Fruit fly (Drosophila melanogaster) whole organism, embryonic: ENCODE results near the gene CG13471.
A peak's percentile ranks its signal among the peaks of the same experiment; 100 is the strongest.

ENCODE experiments used
- Blimp-1 ChIP-seq: fragments of 200-800 bp; sonication (Bioruptor generic); optimal IDR thresholded peaks from 3 replicates; lab custom pipeline; 2018; ENCODE audit warnings: missing biosample characterization, missing genetic modification characterization, mild to moderate bottlenecking, moderate library complexity, missing genetic modification reagents
- CG11085 ChIP-seq: fragments of 200-800 bp; sonication (Bioruptor generic); IDR thresholded peaks from 2 replicates; pipeline ENCODE4 v1.3.6; 2022; ENCODE audit warnings: missing biosample characterization, missing genetic modification characterization
- CG1233 ChIP-seq: fragments of 200-800 bp; sonication (Bioruptor generic); optimal IDR thresholded peaks from 4 replicates; lab custom pipeline; 2018; ENCODE audit warnings: missing biosample characterization, mild to moderate bottlenecking, missing genetic modification characterization
- CG12769 ChIP-seq: fragments of 200-800 bp; sonication (Bioruptor generic); optimal IDR thresholded peaks from 2 replicates; lab custom pipeline; 2019; ENCODE audit warnings: missing biosample characterization, mild to moderate bottlenecking, missing genetic modification characterization, moderate library complexity
- CG13296 ChIP-seq: fragments of 200-800 bp; sonication (Bioruptor generic); optimal IDR thresholded peaks from 3 replicates; lab custom pipeline; 2018; ENCODE audit warnings: missing biosample characterization, mild to moderate bottlenecking, missing genetic modification characterization
- CG1603 ChIP-seq: fragments of 200-800 bp; sonication (Bioruptor generic); optimal IDR thresholded peaks from 2 replicates; lab custom pipeline; 2019; ENCODE audit warnings: missing biosample characterization, mild to moderate bottlenecking, missing genetic modification characterization, moderate library complexity
- CG16815 ChIP-seq: fragments of 200-800 bp; sonication (Bioruptor generic); optimal IDR thresholded peaks from 3 replicates; lab custom pipeline; 2017; ENCODE audit warnings: missing biosample characterization, mild to moderate bottlenecking, missing genetic modification characterization
- CG17612 ChIP-seq: fragments of 200-800 bp; sonication (Bioruptor generic); IDR thresholded peaks from 2 replicates; pipeline ENCODE4 v1.3.6; 2022; ENCODE audit warnings: missing biosample characterization, missing genetic modification characterization
- CG17802 ChIP-seq: fragments of 200-800 bp; sonication (Bioruptor generic); optimal IDR thresholded peaks from 2 replicates; lab custom pipeline; 2018; ENCODE audit warnings: missing biosample characterization, mild to moderate bottlenecking, missing genetic modification characterization, moderate library complexity
- CG1832 ChIP-seq: fragments of 200-800 bp; sonication (Bioruptor generic); optimal IDR thresholded peaks from 2 replicates; lab custom pipeline; 2017; ENCODE audit warnings: missing biosample characterization, mild to moderate bottlenecking, missing genetic modification characterization, inconsistent platforms
- CG2712 ChIP-seq: fragments of 200-800 bp; optimal IDR thresholded peaks from 3 replicates; lab custom pipeline; 2019; ENCODE audit warnings: missing biosample characterization, mild to moderate bottlenecking, missing genetic modification characterization, moderate library complexity
- CG2875 ChIP-seq: fragments of 200-800 bp; sonication (Bioruptor generic); optimal IDR thresholded peaks from 2 replicates; lab custom pipeline; 2017; ENCODE audit warnings: missing biosample characterization, mild to moderate bottlenecking, missing genetic modification characterization, missing genetic modification reagents
- CG2889 ChIP-seq: fragments of 200-800 bp; sonication (Bioruptor generic); IDR thresholded peaks from 3 replicates; pipeline ENCODE4 v1.3.6; 2022; ENCODE audit warnings: missing biosample characterization, missing genetic modification characterization
- CG31365 ChIP-seq: fragments of 200-800 bp; sonication (Bioruptor generic); optimal IDR thresholded peaks from 2 replicates; lab custom pipeline; 2018; ENCODE audit warnings: missing biosample characterization, mild to moderate bottlenecking, missing genetic modification characterization
- CG31388 ChIP-seq: fragments of 200-800 bp; sonication (Bioruptor generic); optimal IDR thresholded peaks from 2 replicates; lab custom pipeline; 2016; ENCODE audit warnings: missing biosample characterization, missing genetic modification characterization
- CG33557 ChIP-seq: fragments of 200-800 bp; sonication (Bioruptor generic); optimal IDR thresholded peaks from 2 replicates; lab custom pipeline; 2019; ENCODE audit warnings: missing biosample characterization, mild to moderate bottlenecking, missing genetic modification characterization, moderate library complexity
- CG3407 ChIP-seq: fragments of 200-800 bp; sonication (Bioruptor generic); optimal IDR thresholded peaks from 2 replicates; lab custom pipeline; 2018; ENCODE audit warnings: missing biosample characterization, mild to moderate bottlenecking, missing genetic modification characterization
- CG34376 ChIP-seq: fragments of 200-800 bp; sonication (Bioruptor generic); optimal IDR thresholded peaks from 2 replicates; lab custom pipeline; 2018; ENCODE audit warnings: missing biosample characterization, mild to moderate bottlenecking, missing genetic modification characterization
- CG3726 ChIP-seq: fragments of 200-800 bp; sonication (Bioruptor generic); IDR thresholded peaks from 3 replicates; pipeline ENCODE4, ENCODE4 v1.3.6; 2022; ENCODE audit warnings: missing biosample characterization, missing genetic modification characterization
- CG4730 ChIP-seq: fragments of 200-800 bp; sonication (Bioruptor generic); IDR thresholded peaks from 2 replicates; pipeline ENCODE4 v1.3.6; 2022; ENCODE audit warnings: missing biosample characterization, missing genetic modification characterization
- CG6813 ChIP-seq: fragments of 200-800 bp; sonication (Bioruptor generic); optimal IDR thresholded peaks from 2 replicates; lab custom pipeline; 2017; ENCODE audit warnings: missing biosample characterization, missing genetic modification characterization, mild to moderate bottlenecking, moderate library complexity, missing genetic modification reagents
- CG7357 ChIP-seq: fragments of 200-800 bp; sonication (Bioruptor generic); IDR thresholded peaks from 3 replicates; pipeline ENCODE4 v1.3.6; 2022; ENCODE audit warnings: missing biosample characterization, missing genetic modification characterization
- CG7745 ChIP-seq: fragments of 200-800 bp; sonication (Bioruptor generic); optimal IDR thresholded peaks from 2 replicates; lab custom pipeline; 2018; ENCODE audit warnings: missing biosample characterization, mild to moderate bottlenecking, missing genetic modification characterization, moderate library complexity
- CG8924 ChIP-seq: fragments of 200-800 bp; optimal IDR thresholded peaks from 3 replicates; lab custom pipeline; 2019; ENCODE audit warnings: missing biosample characterization, mild to moderate bottlenecking, missing genetic modification characterization, moderate library complexity
- CHES-1-like ChIP-seq: fragments of 200-800 bp; sonication (Bioruptor generic); optimal IDR thresholded peaks from 2 replicates; lab custom pipeline; 2016; ENCODE audit warnings: missing biosample characterization, missing genetic modification characterization
- Dip3 ChIP-seq: fragments of 200-800 bp; sonication (Bioruptor generic); optimal IDR thresholded peaks from 3 replicates; lab custom pipeline; 2016; ENCODE audit warnings: missing biosample characterization, missing genetic modification characterization
- ERR ChIP-seq: fragments of 200-800 bp; sonication (Bioruptor generic); optimal IDR thresholded peaks from 2 replicates; lab custom pipeline; 2016; ENCODE audit warnings: missing biosample characterization, missing genetic modification characterization
- Fer1 ChIP-seq: fragments of 200-800 bp; sonication (Bioruptor generic); optimal IDR thresholded peaks from 2 replicates; lab custom pipeline; 2017; ENCODE audit warnings: missing biosample characterization, mild to moderate bottlenecking, missing genetic modification characterization
- Fer3 ChIP-seq: fragments of 200-800 bp; sonication (Bioruptor generic); optimal IDR thresholded peaks from 2 replicates; lab custom pipeline; 2018; ENCODE audit warnings: missing biosample characterization, mild to moderate bottlenecking, missing genetic modification characterization, moderate library complexity
- Hey ChIP-seq: fragments of 200-800 bp; sonication (Bioruptor generic); optimal IDR thresholded peaks from 3 replicates; lab custom pipeline; 2018; ENCODE audit warnings: missing biosample characterization, mild to moderate bottlenecking, missing genetic modification characterization
- Hmr ChIP-seq: fragments of 200-800 bp; sonication (Bioruptor generic); optimal IDR thresholded peaks from 3 replicates; lab custom pipeline; 2017; ENCODE audit warnings: mild to moderate bottlenecking, missing biosample characterization, missing genetic modification reagents, missing genetic modification characterization
- Kr ChIP-seq: fragments of 200-800 bp; sonication (Bioruptor generic); optimal IDR thresholded peaks from 2 replicates; lab custom pipeline; 2017; ENCODE audit warnings: missing biosample characterization, mild to moderate bottlenecking, missing genetic modification characterization
- Poxn ChIP-seq: fragments of 200-800 bp; sonication (Bioruptor generic); IDR thresholded peaks from 2 replicates; pipeline ENCODE4 v1.3.6; 2022; ENCODE audit warnings: missing biosample characterization, missing genetic modification characterization
- Stat92E ChIP-seq, 3 experiments: fragments of >200 bp in 2 of 3; fragments of 200-800 bp in 1 of 3; sonication (Bioruptor generic) in 1 of 3; optimal IDR thresholded peaks; 2 replicates each; lab custom pipeline; 2017 to 2019; ENCODE audit warnings: missing biosample characterization in 3 of 3, missing genetic modification characterization in 3 of 3, mild to moderate bottlenecking in 1 of 3, moderate library complexity in 1 of 3
- ac ChIP-seq: fragments of 200-800 bp; sonication (Bioruptor generic); optimal IDR thresholded peaks from 3 replicates; lab custom pipeline; 2017; ENCODE audit warnings: missing biosample characterization, mild to moderate bottlenecking, missing genetic modification characterization
- aop ChIP-seq: fragments of 200-800 bp; sonication (Bioruptor generic); IDR thresholded peaks from 2 replicates; pipeline ENCODE4 v1.3.6; 2022; ENCODE audit warnings: missing biosample characterization, missing genetic modification characterization
- cg ChIP-seq: fragments of 200-800 bp; sonication (Bioruptor generic); optimal IDR thresholded peaks from 3 replicates; lab custom pipeline; 2019; ENCODE audit warnings: missing biosample characterization, mild to moderate bottlenecking, missing genetic modification characterization, moderate library complexity
- chn ChIP-seq: fragments of 200-800 bp; sonication (Bioruptor generic); optimal IDR thresholded peaks from 2 replicates; lab custom pipeline; 2016; ENCODE audit warnings: missing biosample characterization, missing genetic modification characterization
- dan ChIP-seq: fragments of 200-800 bp; sonication (Bioruptor generic); IDR thresholded peaks from 2 replicates; pipeline ENCODE4 v1.3.6; 2022; ENCODE audit warnings: missing biosample characterization, missing genetic modification characterization
- danr ChIP-seq: fragments of 200-800 bp; sonication (Bioruptor generic); IDR thresholded peaks from 2 replicates; pipeline ENCODE4 v1.3.6; 2022; ENCODE audit warnings: missing biosample characterization, missing genetic modification characterization
- dysf ChIP-seq: fragments of 200-800 bp; sonication (Bioruptor generic); IDR thresholded peaks from 3 replicates; pipeline ENCODE4 v1.3.6; 2022; ENCODE audit warnings: missing biosample characterization, missing genetic modification characterization
- ems ChIP-seq: fragments of 200-800 bp; sonication (Bioruptor generic); optimal IDR thresholded peaks from 3 replicates; lab custom pipeline; 2016; ENCODE audit warnings: missing biosample characterization, missing genetic modification characterization
- nerfin-1 ChIP-seq: fragments of 200-800 bp; sonication (Bioruptor generic); optimal IDR thresholded peaks from 3 replicates; lab custom pipeline; 2019; ENCODE audit warnings: missing biosample characterization, mild to moderate bottlenecking, missing genetic modification characterization, moderate library complexity
- onecut ChIP-seq: fragments of 200-800 bp; sonication (Bioruptor generic); IDR thresholded peaks from 2 replicates; pipeline ENCODE4 v1.3.6; 2022; ENCODE audit warnings: missing biosample characterization, missing genetic modification characterization
- org-1 ChIP-seq: fragments of 200-800 bp; sonication (Bioruptor generic); optimal IDR thresholded peaks from 2 replicates; lab custom pipeline; 2017; ENCODE audit warnings: missing biosample characterization, missing genetic modification characterization
- otp ChIP-seq: fragments of 200-800 bp; sonication (Bioruptor generic); IDR thresholded peaks from 3 replicates; pipeline ENCODE4, ENCODE4 v1.3.6; 2022; ENCODE audit warnings: missing biosample characterization, missing genetic modification characterization
- repo ChIP-seq: fragments of 200-800 bp; sonication (Bioruptor generic); optimal IDR thresholded peaks from 2 replicates; lab custom pipeline; 2016; ENCODE audit warnings: missing biosample characterization, missing genetic modification characterization
- sima ChIP-seq: fragments of 200-800 bp; sonication (Bioruptor generic); optimal IDR thresholded peaks from 2 replicates; lab custom pipeline; 2016; ENCODE audit warnings: missing biosample characterization, missing genetic modification characterization
- sug ChIP-seq: fragments of 200-800 bp; optimal IDR thresholded peaks from 2 replicates; lab custom pipeline; 2019; ENCODE audit warnings: missing biosample characterization, mild to moderate bottlenecking, missing genetic modification characterization, moderate library complexity

Gene CG13471

dm6 chr3L:14781082-14781862 is 48.0 kb upstream of the CG13471 start (continued):
- TF ChIP-seq otp (GFP tag; lab: Robert Waterston, UW) = no peak; the same call in 2 of the 3 replicates
- no peak for TF ChIP-seq dan
- peak; percentile 77 for TF ChIP-seq CG33557 (GFP tag; lab: Kevin White, UChicago)
- no peak; the same call in 2 of the 3 replicates for TF ChIP-seq CG2889
- TF ChIP-seq CG1832 (GFP tag; lab: Kevin White, UChicago) = no peak
- TF ChIP-seq Hey (tag; lab: Kevin White, UChicago) = peak; percentile 44
- no peak for TF ChIP-seq sima
- TF ChIP-seq sug (tag; lab: Kevin White, UChicago) = peak; percentile 80
- peak; percentile 14 for TF ChIP-seq CG31388
- peak; percentile 81 for TF ChIP-seq CG13296
- TF ChIP-seq org-1 (GFP tag; lab: Kevin White, UChicago) = peak; percentile 39
- TF ChIP-seq CG17612 = no peak
- TF ChIP-seq CG16815 (GFP tag; lab: Kevin White, UChicago) = peak; percentile 23
- peak; percentile 30 for TF ChIP-seq ERR (GFP tag; lab: Kevin White, UChicago)
- TF ChIP-seq CG8924 (tag; lab: Kevin White, UChicago) = peak; percentile 77
- TF ChIP-seq cg (GFP tag; lab: Kevin White, UChicago) = peak; percentile 97
- TF ChIP-seq aop (GFP tag; lab: Robert Waterston, UW) = peak; percentile 93
- no peak for TF ChIP-seq chn (GFP tag; lab: Kevin White, UChicago)
- peak; percentile 12 for TF ChIP-seq CG3407
- TF ChIP-seq CG3726 (GFP tag; lab: Robert Waterston, UW) = no peak
- peak; percentile 67 for TF ChIP-seq Blimp-1 (GFP tag; lab: Kevin White, UChicago)
- TF ChIP-seq CG1233 = peak; percentile 77
- TF ChIP-seq CG34376 (GFP tag; lab: Kevin White, UChicago) = peak; percentile 85
- TF ChIP-seq CG7745 = no peak
- peak; percentile 49; the same call in 1 of the 2 replicates for TF ChIP-seq onecut (GFP tag; lab: Robert Waterston, UW)
- peak in 1 of 3 experiments; percentile 86 for TF ChIP-seq Stat92E (GFP tag; optimal IDR thresholded peaks at IDR 0.05; lab: Kevin White, UChicago)
- TF ChIP-seq Dip3 (GFP tag; lab: Kevin White, UChicago) = no peak
- TF ChIP-seq repo (GFP tag; lab: Kevin White, UChicago) = no peak
- peak; percentile 88 for TF ChIP-seq nerfin-1 (tag; lab: Kevin White, UChicago)
- TF ChIP-seq Poxn (GFP tag; lab: Robert Waterston, UW) = no peak
- no peak for TF ChIP-seq CG11085 (GFP tag; lab: Robert Waterston, UW)
- TF ChIP-seq ac (GFP tag; lab: Kevin White, UChicago) = peak; percentile 16
- TF ChIP-seq CG31365 (tag; lab: Kevin White, UChicago) = peak; percentile 61
- peak; percentile 16 for TF ChIP-seq CHES-1-like (GFP tag; lab: Kevin White, UChicago)
- TF ChIP-seq dysf (GFP tag; lab: Robert Waterston, UW) = peak; percentile 77
- TF ChIP-seq CG12769 (tag; lab: Kevin White, UChicago) = peak; percentile 81
- 0 out of 2 replicates have a peak, but pooled peaks have one; percentile 9 for TF ChIP-seq danr (GFP tag; lab: Robert Waterston, UW)
- TF ChIP-seq CG17802 (tag; lab: Kevin White, UChicago) = no peak
- peak; percentile 72 for TF ChIP-seq CG2712 (tag; lab: Kevin White, UChicago)
- TF ChIP-seq Hmr (GFP tag; lab: Kevin White, UChicago) = peak; percentile 72
- TF ChIP-seq Fer1 (GFP tag; lab: Kevin White, UChicago) = peak; percentile 77
- TF ChIP-seq CG7357 (GFP tag; lab: Robert Waterston, UW) = peak; percentile 45; the same call in 1 of the 3 replicates
- no peak for TF ChIP-seq Kr (GFP tag; lab: Kevin White, UChicago)
- peak; percentile 58 for TF ChIP-seq CG6813 (GFP tag; lab: Kevin White, UChicago)
- peak; percentile 32 for TF ChIP-seq Fer3 (tag; lab: Kevin White, UChicago)
- TF ChIP-seq ems = no peak
- peak; percentile 49 for TF ChIP-seq CG2875 (GFP tag; lab: Kevin White, UChicago)
- peak; percentile 63 for TF ChIP-seq CG1603 (tag; lab: Kevin White, UChicago)
- TF ChIP-seq CG4730 (GFP tag; lab: Robert Waterston, UW) = no peak
